Worm (Caenorhabditis elegans): ENCODE results near the gene cah-1.
A peak's percentile ranks its signal among the peaks of the same experiment; 100 is the strongest.

cah-1 gene

DNA sequence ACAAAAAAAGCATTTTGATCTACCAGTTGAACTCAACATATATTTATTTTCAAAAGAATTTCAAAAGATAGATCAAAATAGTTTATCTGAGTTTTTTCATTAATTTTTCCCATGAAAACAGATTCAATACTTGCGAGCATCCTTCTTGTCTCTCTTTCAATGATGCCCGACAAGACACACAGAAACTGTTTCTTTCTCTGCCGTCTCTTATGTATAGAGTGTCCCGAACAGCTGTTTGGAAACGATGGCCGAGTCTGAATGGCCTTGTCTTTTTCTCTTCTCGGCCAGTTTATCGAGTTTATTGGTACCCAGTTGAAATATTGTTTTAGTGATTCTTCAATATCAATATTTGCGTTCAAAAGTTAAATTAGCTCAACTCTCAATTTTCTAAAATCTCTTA lies 23.3 kb upstream of the cah-1 start (continued):
- TF ChIP-seq lsy-2 (tag; optimal IDR thresholded peaks at IDR 0.05), result peak; percentile 27 to 79
- no peak for TF ChIP-seq R02D3.7 (tag; optimal IDR thresholded peaks at IDR 0.05)
- TF ChIP-seq ztf-1 (GFP tag; conservative IDR thresholded peaks at IDR 0.05), result no peak
- TF ChIP-seq unc-55 (GFP tag; optimal IDR thresholded peaks at IDR 0.05), result peak; percentile 75
- no peak for TF ChIP-seq nhr-21 (tag; optimal IDR thresholded peaks at IDR 0.05)
- no peak for TF ChIP-seq F13H6.1 (tag; optimal IDR thresholded peaks at IDR 0.05)
- TF ChIP-seq crh-2 (tag; optimal IDR thresholded peaks at IDR 0.05), result peak; percentile 49
- no peak for TF ChIP-seq Y55F3AM.14 (GFP tag; optimal IDR thresholded peaks at IDR 0.05)
- TF ChIP-seq egl-27 (tag; optimal IDR thresholded peaks at IDR 0.05), result no peak
- no peak for TF ChIP-seq blmp-1 (tag; optimal IDR thresholded peaks at IDR 0.05; ENCODE audit: insufficient read depth)
- TF ChIP-seq dmd-4 (tag; optimal IDR thresholded peaks at IDR 0.05), result no peak
- peak; percentile 29 for TF ChIP-seq nhr-10 (tag; optimal IDR thresholded peaks at IDR 0.05)

DNA sequence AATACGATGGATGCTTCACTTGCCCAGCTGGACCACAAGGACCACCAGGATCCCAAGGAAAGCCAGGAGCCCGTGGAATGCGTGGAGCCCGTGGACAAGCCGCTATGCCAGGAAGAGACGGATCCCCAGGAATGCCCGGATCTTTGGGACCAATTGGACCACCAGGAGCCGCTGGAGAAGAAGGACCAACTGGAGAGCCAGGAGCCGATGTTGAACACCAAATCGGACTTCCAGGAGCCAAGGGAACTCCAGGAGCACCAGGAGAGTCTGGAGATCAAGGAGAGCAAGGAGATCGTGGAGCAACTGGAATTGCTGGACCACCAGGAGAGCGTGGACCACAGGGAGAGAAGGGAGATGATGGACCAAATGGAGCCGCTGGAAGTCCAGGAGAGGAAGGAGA lies 22.5 kb upstream of the cah-1 start:
- TF ChIP-seq ceh-82 (tag; optimal IDR thresholded peaks at IDR 0.05) (no peak), sem-4 (tag; optimal IDR thresholded peaks at IDR 0.05) (no peak), nhr-23 (tag; optimal IDR thresholded peaks at IDR 0.05) (no peak), nhr-21 (tag; optimal IDR thresholded peaks at IDR 0.05) (no peak), ztf-11 (tag; optimal IDR thresholded peaks at IDR 0.05) (no peak)

ce11 chrIII:5106893-5107471 lies 21.6 kb upstream of the cah-1 start, which contains the start of gene dpy-17:
Gene dpy-17, plus strand, starts transcription at chrIII:5107330.
- TF ChIP-seq egl-27 (tag; optimal IDR thresholded peaks at IDR 0.05) (no peak), skn-1 (tag; optimal IDR thresholded peaks at IDR 0.05) (no peak), R02D3.7 (tag; optimal IDR thresholded peaks at IDR 0.05) (no peak)

DNA sequence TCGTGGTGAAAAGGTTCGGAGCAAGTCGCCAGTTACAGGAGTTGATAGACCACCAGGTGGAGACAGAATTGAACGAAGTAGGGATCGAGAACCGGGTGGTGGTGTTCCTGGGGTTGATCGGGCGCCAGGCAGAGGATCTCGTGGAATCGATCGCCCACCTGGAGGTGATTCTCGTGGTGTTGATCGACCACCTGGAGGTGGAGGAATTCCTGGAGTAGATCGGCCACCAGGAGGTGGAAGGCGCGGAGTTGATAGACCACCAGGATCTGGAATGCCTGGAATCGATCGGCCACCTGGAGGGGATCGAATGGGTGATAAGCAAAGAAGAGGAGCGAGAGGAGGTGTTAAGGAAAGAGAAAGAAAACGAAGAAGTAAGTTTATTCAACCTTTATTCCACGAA lies 20.1 kb upstream of the cah-1 start:
- TF ChIP-seq alr-1 (tag; optimal IDR thresholded peaks at IDR 0.05) (no peak), nhr-129 (tag; optimal IDR thresholded peaks at IDR 0.05) (no peak), elt-1 (tag; optimal IDR thresholded peaks at IDR 0.05) (no peak), R02D3.7 (tag; optimal IDR thresholded peaks at IDR 0.05) (no peak), ceh-82 (tag; optimal IDR thresholded peaks at IDR 0.05) (no peak), nhr-77 (tag; optimal IDR thresholded peaks at IDR 0.05) (no peak), lsy-2 (tag; optimal IDR thresholded peaks at IDR 0.05) (no peak), F13H6.1 (tag; optimal IDR thresholded peaks at IDR 0.05) (no peak), nhr-21 (tag; optimal IDR thresholded peaks at IDR 0.05) (no peak), ZK546.5 (tag; optimal IDR thresholded peaks at IDR 0.05) (no peak), blmp-1 (tag; optimal IDR thresholded peaks at IDR 0.05; ENCODE audit: insufficient read depth) (no peak), crh-2 (tag; optimal IDR thresholded peaks at IDR 0.05) (no peak), nhr-237 (tag; optimal IDR thresholded peaks at IDR 0.05) (no peak), ztf-4 (tag; optimal IDR thresholded peaks at IDR 0.05) (no peak), ceh-16 (tag; optimal IDR thresholded peaks at IDR 0.05) (no peak), elt-3 (tag; optimal IDR thresholded peaks at IDR 0.05) (no peak)

DNA sequence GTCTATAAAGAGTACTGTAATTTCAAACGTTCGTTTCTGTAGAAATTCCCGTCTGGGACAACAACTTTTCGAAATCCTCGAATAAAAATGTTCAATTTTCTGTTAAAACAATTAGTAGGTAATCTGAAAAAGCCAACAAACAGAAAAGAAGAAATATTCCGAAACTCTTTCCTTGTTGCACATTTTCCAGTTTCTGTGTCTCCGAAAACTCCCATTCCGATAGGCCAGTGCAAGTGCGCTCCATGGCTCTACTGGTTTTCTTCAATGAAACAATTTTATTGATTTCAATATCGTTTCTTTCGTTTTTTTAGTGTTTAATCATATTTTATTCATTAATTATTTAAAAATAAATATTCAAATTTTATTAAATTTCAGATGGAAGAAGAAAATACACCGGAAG lies 17.2 kb upstream of the cah-1 start, which contains the start of gene F54D8.6:
Gene F54D8.6 (plus strand): TSS at position 370 of the 400 bp plus-strand sequence.
- TF ChIP-seq ceh-16 (tag; optimal IDR thresholded peaks at IDR 0.05), result no peak
- no peak for TF ChIP-seq mbf-1 (tag; optimal IDR thresholded peaks at IDR 0.05)
- TF ChIP-seq egl-27 (tag; optimal IDR thresholded peaks at IDR 0.05), result no peak
- peak; percentile 46 for TF ChIP-seq lin-13 (GFP tag; optimal IDR thresholded peaks at IDR 0.05)
- TF ChIP-seq F13H6.1 (tag; optimal IDR thresholded peaks at IDR 0.05), result no peak
- peak; percentile 40 for TF ChIP-seq gmeb-1 (tag; optimal IDR thresholded peaks at IDR 0.05)
- TF ChIP-seq ceh-82 (tag; optimal IDR thresholded peaks at IDR 0.05), result no peak
- no peak for TF ChIP-seq sem-4 (tag; optimal IDR thresholded peaks at IDR 0.05)
- no peak for TF ChIP-seq ztf-1 (GFP tag; conservative IDR thresholded peaks at IDR 0.05)
- no peak for TF ChIP-seq nhr-6 (tag; optimal IDR thresholded peaks at IDR 0.05)
- TF ChIP-seq lin-39 (tag; optimal IDR thresholded peaks at IDR 0.05), result no peak
- no peak for TF ChIP-seq nhr-129 (tag; optimal IDR thresholded peaks at IDR 0.05)
- TF ChIP-seq peb-1 (tag; optimal IDR thresholded peaks at IDR 0.05), result no peak
- TF ChIP-seq unc-55 (GFP tag; optimal IDR thresholded peaks at IDR 0.05), result peak; percentile 74
- peak; percentile 54 for TF ChIP-seq sma-3 (GFP tag; optimal IDR thresholded peaks at IDR 0.05)
- no peak for TF ChIP-seq unc-39 (tag; optimal IDR thresholded peaks at IDR 0.05)
- no peak for TF ChIP-seq snpc-4 (tag; optimal IDR thresholded peaks at IDR 0.05)
- no peak for TF ChIP-seq nhr-237 (tag; optimal IDR thresholded peaks at IDR 0.05)
- no peak for TF ChIP-seq lin-11 (tag; optimal IDR thresholded peaks at IDR 0.05)
- TF ChIP-seq elt-3 (tag; optimal IDR thresholded peaks at IDR 0.05), result no peak
- TF ChIP-seq blmp-1 (tag; optimal IDR thresholded peaks at IDR 0.05; ENCODE audit: insufficient read depth), result no peak
- no peak for TF ChIP-seq R02D3.7 (tag; optimal IDR thresholded peaks at IDR 0.05)
- no peak for TF ChIP-seq nhr-23 (tag; optimal IDR thresholded peaks at IDR 0.05)
- no peak for TF ChIP-seq mdl-1 (tag; optimal IDR thresholded peaks at IDR 0.05)
- TF ChIP-seq ama-1 (optimal IDR thresholded peaks at IDR 0.05), result no peak
- peak; percentile 83 for TF ChIP-seq C34F6.9 (tag; optimal IDR thresholded peaks at IDR 0.05)
- TF ChIP-seq ZK546.5 (tag; optimal IDR thresholded peaks at IDR 0.05), result no peak
- TF ChIP-seq elt-1 (tag; optimal IDR thresholded peaks at IDR 0.05), result no peak
- no peak for TF ChIP-seq dmd-4 (tag; optimal IDR thresholded peaks at IDR 0.05)
- no peak for TF ChIP-seq zag-1 (tag; optimal IDR thresholded peaks at IDR 0.05)
- TF ChIP-seq nhr-11 (tag; optimal IDR thresholded peaks at IDR 0.05), result no peak
- TF ChIP-seq alr-1 (tag; optimal IDR thresholded peaks at IDR 0.05), result no peak
- TF ChIP-seq crh-2 (tag; optimal IDR thresholded peaks at IDR 0.05), result peak; percentile 35
- TF ChIP-seq nhr-77 (tag; optimal IDR thresholded peaks at IDR 0.05), result no peak
